Worm (Caenorhabditis elegans) whole organism, L3 larva: ENCODE data around the gene F46C5.10.

Experiments used
- hmg-11 ChIP-seq: sonication (generic microtip); optimal IDR thresholded peaks from 2 replicates; lab custom pipeline; 2016; ENCODE audit warnings: missing genetic modification characterization, missing compliant biosample characterization
- nhr-12 ChIP-seq: fragments of 150-350 bp; optimal IDR thresholded peaks from 2 replicates; lab custom pipeline; 2014; ENCODE audit warnings: missing biosample characterization, missing genetic modification characterization

DNA sequence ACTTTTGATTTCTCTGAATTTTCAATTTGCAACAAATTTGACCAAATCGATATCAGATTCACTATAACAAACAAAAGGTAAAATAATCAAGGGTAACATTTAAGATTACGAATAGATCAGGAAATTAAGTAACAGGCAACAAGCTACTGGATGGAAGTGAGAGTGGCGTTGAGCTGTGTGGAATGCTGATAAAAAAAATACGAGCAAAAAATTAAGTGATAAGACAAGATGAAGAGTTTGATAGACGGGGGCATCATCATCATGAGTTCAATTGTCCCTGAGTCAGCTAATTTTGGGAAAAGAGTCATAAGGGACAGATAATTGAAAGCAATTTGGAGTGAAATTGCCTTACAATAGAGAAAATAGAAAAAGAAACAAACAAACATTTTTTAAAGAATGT is 48.0 kb upstream of the F46C5.10 start:
- TF ChIP-seq nhr-12 (tag; lab: Kevin White, UChicago) (no peak), hmg-11 (tag; lab: Kevin White, UChicago) (no peak)
